Worm (Caenorhabditis elegans): Measurements from ENCODE around the gene srlf-1.

The srlf-1 gene

DNA sequence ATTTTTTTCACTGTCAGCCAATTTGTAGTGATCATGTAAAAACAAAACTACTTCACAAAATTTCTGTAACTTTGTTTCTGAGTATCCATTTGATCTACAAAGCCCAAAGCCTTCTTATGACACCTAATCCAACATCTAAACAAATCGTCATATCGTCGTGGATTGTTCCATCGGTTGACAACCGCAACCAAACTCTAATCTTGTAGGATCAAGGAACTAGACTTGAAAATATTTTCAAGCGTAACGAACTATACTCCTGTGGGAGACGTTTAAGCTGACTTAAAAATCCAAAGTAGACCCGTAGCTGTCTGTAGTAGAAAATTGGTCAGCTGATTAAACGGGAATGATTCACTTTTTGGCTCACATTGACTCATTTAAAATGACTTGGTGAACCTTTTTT is 39.2 kb downstream of the srlf-1 start:
- TF ChIP-seq ztf-29 (GFP tag; IDR thresholded peaks at IDR 0.05) (no peak), ref-1 (GFP tag; conservative IDR thresholded peaks at IDR 0.05) (no peak), T22C8.4 (GFP tag; IDR thresholded peaks at IDR 0.05) (no peak), ztf-23 (GFP tag; IDR thresholded peaks at IDR 0.05) (no peak), tab-1 (GFP tag; IDR thresholded peaks at IDR 0.05) (no peak), med-1 (GFP tag; optimal IDR thresholded peaks at IDR 0.05; ENCODE audit: insufficient read depth) (no peak), cog-1 (tag; optimal IDR thresholded peaks at IDR 0.05) (no peak), klf-2 (GFP tag; conservative IDR thresholded peaks at IDR 0.05) (no peak), flt-1 (GFP tag; IDR thresholded peaks at IDR 0.05) (no peak)

DNA sequence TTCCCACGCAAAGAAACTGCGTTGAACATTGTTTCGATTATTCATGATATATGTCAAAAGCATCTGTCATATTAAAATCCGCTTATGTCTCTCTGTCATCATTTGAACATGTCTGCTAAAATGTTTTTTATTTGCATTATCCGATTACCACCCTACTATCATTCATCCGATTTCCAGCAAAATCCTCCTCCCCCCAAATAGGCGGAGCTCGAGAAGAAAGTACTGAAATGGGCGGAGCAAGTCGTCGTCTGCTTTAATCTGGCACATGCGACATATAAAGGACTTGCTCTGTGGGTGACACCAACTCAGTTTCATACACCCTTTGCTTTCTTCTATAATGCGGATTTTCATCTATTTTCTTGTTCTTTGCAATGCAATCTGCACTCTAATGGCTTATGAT is 41.7 kb downstream of the srlf-1 start, which contains the start of gene T09A5.14:
T09A5.14 (plus strand) TSS at position 301 of the 400 bp plus-strand sequence.
- TF ChIP-seq klf-2 (GFP tag; conservative IDR thresholded peaks at IDR 0.05) (no peak), ztf-23 (GFP tag; IDR thresholded peaks at IDR 0.05) (no peak), T22C8.4 (GFP tag; IDR thresholded peaks at IDR 0.05) (no peak), tab-1 (GFP tag; IDR thresholded peaks at IDR 0.05) (no peak), med-1 (GFP tag; optimal IDR thresholded peaks at IDR 0.05; ENCODE audit: insufficient read depth) (no peak), ztf-29 (GFP tag; IDR thresholded peaks at IDR 0.05) (no peak), cog-1 (tag; optimal IDR thresholded peaks at IDR 0.05) (no peak), flt-1 (GFP tag; IDR thresholded peaks at IDR 0.05) (no peak), ref-1 (GFP tag; conservative IDR thresholded peaks at IDR 0.05) (no peak)

DNA sequence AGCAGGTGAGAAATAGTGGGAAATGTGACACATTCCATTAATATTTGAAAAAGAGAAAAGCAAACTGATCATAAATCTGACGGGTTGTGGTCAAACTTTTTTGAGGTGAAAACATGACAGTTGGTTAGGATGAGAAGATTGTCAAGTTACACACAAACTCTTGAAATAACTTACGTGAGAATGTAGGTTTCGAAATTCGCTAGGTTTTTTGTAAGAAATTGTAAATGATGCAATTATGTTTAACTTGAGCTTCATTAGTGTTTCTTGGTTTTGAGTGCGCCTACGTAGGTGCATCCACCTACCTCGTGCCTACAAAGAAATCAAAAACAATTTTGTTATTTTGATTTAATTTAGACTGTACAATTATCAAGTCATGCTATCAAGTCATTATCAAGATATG is 44.9 kb downstream of the srlf-1 start, which contains the start of gene cex-2:
cex-2 (minus strand) TSS at position 101 of the 400 bp plus-strand sequence.
- TF ChIP-seq tab-1 (GFP tag; IDR thresholded peaks at IDR 0.05) (no peak), ztf-29 (GFP tag; IDR thresholded peaks at IDR 0.05) (no peak), ztf-23 (GFP tag; IDR thresholded peaks at IDR 0.05) (no peak), med-1 (GFP tag; optimal IDR thresholded peaks at IDR 0.05; ENCODE audit: insufficient read depth) (no peak), flt-1 (GFP tag; IDR thresholded peaks at IDR 0.05) (no peak), T22C8.4 (GFP tag; IDR thresholded peaks at IDR 0.05) (no peak), cog-1 (tag; optimal IDR thresholded peaks at IDR 0.05) (no peak), ref-1 (GFP tag; conservative IDR thresholded peaks at IDR 0.05) (no peak), klf-2 (GFP tag; conservative IDR thresholded peaks at IDR 0.05) (no peak)

DNA sequence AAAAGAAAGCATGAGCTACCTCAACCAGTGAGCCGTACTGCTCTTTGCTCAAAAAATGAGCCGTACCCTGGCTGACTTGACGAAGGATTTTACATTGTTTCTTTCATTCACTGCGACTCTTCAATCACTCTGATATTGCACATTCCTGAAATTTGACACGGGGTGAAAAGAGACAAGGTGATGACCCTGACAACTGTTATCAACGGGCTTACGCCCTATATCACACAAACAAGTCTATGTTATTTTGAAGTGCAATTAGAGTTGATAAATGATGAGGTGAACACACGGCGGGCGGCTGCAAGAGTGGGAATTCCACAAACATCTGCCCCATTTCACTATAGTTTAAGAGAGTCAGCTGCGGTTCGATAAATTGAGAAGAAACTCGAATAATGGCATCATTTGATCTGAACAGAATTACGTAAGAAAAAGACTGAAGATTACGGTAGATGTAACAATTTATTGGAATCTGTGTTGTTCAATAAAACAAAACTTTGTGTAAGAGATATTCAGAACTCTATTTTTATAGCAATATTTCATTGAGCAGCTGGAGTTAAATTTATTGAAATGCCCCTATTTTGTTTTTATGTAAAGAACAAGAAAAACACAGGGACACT is 46.3 kb downstream of the srlf-1 start:
- TF ChIP-seq med-1 (GFP tag; optimal IDR thresholded peaks at IDR 0.05; ENCODE audit: insufficient read depth) = no peak

DNA sequence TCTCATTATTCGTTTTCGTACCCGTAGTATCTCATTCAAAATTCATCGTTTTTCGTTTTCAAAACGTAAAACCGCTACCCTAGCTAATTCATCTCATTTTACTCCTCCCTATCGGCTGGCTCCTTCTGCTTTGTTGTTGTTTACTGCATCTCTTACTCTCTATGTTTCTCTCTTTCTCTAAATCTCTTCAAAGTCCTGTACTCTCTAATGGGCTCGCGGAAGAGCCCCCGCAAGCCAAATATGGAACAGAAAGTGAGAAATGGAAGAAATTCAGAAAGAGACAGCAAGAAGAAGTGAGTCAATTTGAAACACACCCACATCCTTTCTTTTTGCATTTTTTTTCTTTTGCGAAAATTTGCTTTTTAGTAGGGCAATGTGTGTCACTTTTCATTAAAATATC is 48.3 kb downstream of the srlf-1 start:
- no peak for TF ChIP-seq ref-1 (GFP tag; conservative IDR thresholded peaks at IDR 0.05)
- TF ChIP-seq tab-1 (GFP tag; IDR thresholded peaks at IDR 0.05) = no peak
- no peak for TF ChIP-seq klf-2 (GFP tag; conservative IDR thresholded peaks at IDR 0.05)
- TF ChIP-seq T22C8.4 (GFP tag; IDR thresholded peaks at IDR 0.05) = no peak
- no peak for TF ChIP-seq med-1 (GFP tag; optimal IDR thresholded peaks at IDR 0.05; ENCODE audit: insufficient read depth)

DNA sequence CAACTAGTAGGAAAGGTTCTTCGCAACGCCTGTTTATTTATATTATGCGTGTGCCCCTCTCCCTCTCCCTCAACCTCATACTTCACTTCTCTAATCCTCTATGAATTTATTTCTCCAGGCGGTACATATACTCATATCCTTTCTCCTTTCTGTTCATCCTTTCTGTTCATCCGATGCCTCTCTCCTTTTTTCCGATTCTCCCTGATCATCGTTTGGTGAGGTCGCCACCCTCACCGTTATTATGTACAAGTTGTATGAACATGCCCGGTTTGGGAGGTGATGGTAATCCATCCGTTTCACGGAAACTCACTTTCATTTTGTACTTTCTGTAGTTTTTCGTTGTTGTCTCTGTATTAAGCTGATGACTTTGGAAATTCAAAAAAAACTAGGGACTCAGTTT is 49.3 kb downstream of the srlf-1 start:
- TF ChIP-seq ref-1 (GFP tag; conservative IDR thresholded peaks at IDR 0.05) = no peak
- TF ChIP-seq cog-1 (tag; optimal IDR thresholded peaks at IDR 0.05) = no peak
- TF ChIP-seq ztf-23 (GFP tag; IDR thresholded peaks at IDR 0.05) = no peak
- no peak for TF ChIP-seq tab-1 (GFP tag; IDR thresholded peaks at IDR 0.05)
- no peak for TF ChIP-seq klf-2 (GFP tag; conservative IDR thresholded peaks at IDR 0.05)
- TF ChIP-seq flt-1 (GFP tag; IDR thresholded peaks at IDR 0.05) = no peak
- no peak for TF ChIP-seq T22C8.4 (GFP tag; IDR thresholded peaks at IDR 0.05)
- TF ChIP-seq med-1 (GFP tag; optimal IDR thresholded peaks at IDR 0.05; ENCODE audit: insufficient read depth) = no peak
- TF ChIP-seq ztf-29 (GFP tag; IDR thresholded peaks at IDR 0.05) = no peak
